Worm (Caenorhabditis elegans): ENCODE measurements around the gene W06G6.2.

DNA sequence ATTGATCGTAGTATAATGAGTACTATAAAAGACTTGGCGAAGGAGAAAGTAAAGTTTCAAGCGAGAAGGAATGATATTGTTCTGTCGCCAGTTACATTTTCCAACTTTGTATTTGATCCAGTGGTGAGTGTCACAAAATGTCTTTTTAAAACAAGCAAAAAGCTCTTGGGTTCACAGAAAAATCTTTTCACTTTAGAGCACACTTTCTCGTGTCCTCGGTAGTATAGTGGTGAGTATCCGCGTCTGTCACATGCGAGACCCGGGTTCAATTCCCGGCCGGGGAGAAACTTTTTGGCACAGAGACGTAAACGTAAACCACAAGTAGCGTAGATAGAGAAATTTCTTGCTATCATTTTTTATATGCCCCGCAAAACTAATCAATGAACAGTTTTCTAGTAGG, 11.3 kb downstream of the W06G6.2 start:
- TF ChIP-seq sea-1 (GFP tag; conservative IDR thresholded peaks at IDR 0.05) (no peak), ceh-36 (tag; optimal IDR thresholded peaks at IDR 0.05) (no peak), B0310.2 (tag; optimal IDR thresholded peaks at IDR 0.05) (no peak), tbx-11 (GFP tag; IDR thresholded peaks at IDR 0.05) (no peak), ama-1 (optimal IDR thresholded peaks at IDR 0.05) (no peak), pes-1 (GFP tag; IDR thresholded peaks at IDR 0.05) (no peak), ceh-13 (GFP tag; optimal IDR thresholded peaks at IDR 0.05) (no peak), flt-1 (GFP tag; IDR thresholded peaks at IDR 0.05) (no peak), hmg-4 (GFP tag; optimal IDR thresholded peaks at IDR 0.05) (no peak), F13C5.2 (tag; optimal IDR thresholded peaks at IDR 0.05) (no peak), hmbx-1 (tag; optimal IDR thresholded peaks at IDR 0.05) (no peak), tra-4 (tag; optimal IDR thresholded peaks at IDR 0.05) (no peak)

Measured in whole organism, early embryonic.